Fruit fly (Drosophila melanogaster) whole organism, embryonic: ENCODE measurements around the gene Teh1.

Source experiments
- Asciz ChIP-seq: fragments of 200-800 bp; sonication (Bioruptor generic); optimal IDR thresholded peaks from 2 replicates; lab custom pipeline; 2017; ENCODE audit warnings: missing biosample characterization, mild to moderate bottlenecking, missing genetic modification characterization, missing genetic modification reagents
- Bgb ChIP-seq: fragments of 200-800 bp; sonication (Bioruptor generic); IDR thresholded peaks from 2 replicates; pipeline ENCODE4 v1.3.6; 2022; ENCODE audit warnings: missing biosample characterization, missing genetic modification characterization; ENCODE audit not compliant: partially characterized antibody
- CG10543 ChIP-seq: fragments of 200-800 bp; sonication (Bioruptor generic); optimal IDR thresholded peaks from 3 replicates; lab custom pipeline; 2017; ENCODE audit warnings: missing biosample characterization, mild to moderate bottlenecking, missing genetic modification characterization, moderate library complexity
- CG11696 ChIP-seq: fragments of 200-800 bp; sonication (Bioruptor generic); IDR thresholded peaks from 2 replicates; pipeline ENCODE4 v1.3.6; 2022; ENCODE audit warnings: missing biosample characterization, missing genetic modification characterization
- CG12391 ChIP-seq: fragments of 200-800 bp; sonication (Bioruptor generic); optimal IDR thresholded peaks from 3 replicates; lab custom pipeline; 2018; ENCODE audit warnings: missing biosample characterization, mild to moderate bottlenecking, missing genetic modification characterization, moderate library complexity
- CG15514 ChIP-seq: fragments of 200-800 bp; sonication (Bioruptor generic); optimal IDR thresholded peaks from 3 replicates; lab custom pipeline; 2017; ENCODE audit warnings: missing biosample characterization, missing genetic modification characterization, mild to moderate bottlenecking, moderate library complexity, missing genetic modification reagents
- CG16779 ChIP-seq: fragments of 200-800 bp; sonication (Bioruptor generic); IDR thresholded peaks from 2 replicates; pipeline ENCODE4 v1.3.6; 2022; ENCODE audit warnings: missing biosample characterization, missing genetic modification characterization
- CG2678 ChIP-seq: fragments of 200-800 bp; sonication (Bioruptor generic); optimal IDR thresholded peaks from 3 replicates; lab custom pipeline; 2019; ENCODE audit warnings: missing biosample characterization, mild to moderate bottlenecking, missing genetic modification characterization, moderate library complexity
- CG2712 ChIP-seq: fragments of 200-800 bp; optimal IDR thresholded peaks from 3 replicates; lab custom pipeline; 2019; ENCODE audit warnings: missing biosample characterization, mild to moderate bottlenecking, missing genetic modification characterization, moderate library complexity
- CG31441 ChIP-seq: fragments of 200-800 bp; sonication (Bioruptor generic); IDR thresholded peaks from 2 replicates; pipeline ENCODE4 v1.3.6; 2022; ENCODE audit warnings: missing biosample characterization, missing genetic modification characterization
- CG3847 ChIP-seq: fragments of 200-800 bp; sonication (Bioruptor generic); IDR thresholded peaks from 2 replicates; pipeline ENCODE4 v1.3.6; 2022; ENCODE audit warnings: missing biosample characterization, missing genetic modification characterization
- CG7556 ChIP-seq: fragments of 200-800 bp; sonication (Bioruptor generic); optimal IDR thresholded peaks from 2 replicates; lab custom pipeline; 2017; ENCODE audit warnings: missing biosample characterization, mild to moderate bottlenecking, missing genetic modification characterization
- CG8388 ChIP-seq: fragments of 200-800 bp; sonication (Bioruptor generic); optimal IDR thresholded peaks from 2 replicates; lab custom pipeline; 2019; ENCODE audit warnings: missing biosample characterization, mild to moderate bottlenecking, missing genetic modification characterization, moderate library complexity
- D19A ChIP-seq: fragments of 200-800 bp; optimal IDR thresholded peaks from 3 replicates; lab custom pipeline; 2019; ENCODE audit warnings: missing biosample characterization, mild to moderate bottlenecking, missing genetic modification characterization, moderate library complexity
- Dp ChIP-seq: fragments of 200-800 bp; sonication (Bioruptor generic); optimal IDR thresholded peaks from 2 replicates; lab custom pipeline; 2018; ENCODE audit warnings: missing biosample characterization, mild to moderate bottlenecking, missing genetic modification characterization, moderate library complexity
- Fer1 ChIP-seq: fragments of 200-800 bp; sonication (Bioruptor generic); optimal IDR thresholded peaks from 2 replicates; lab custom pipeline; 2017; ENCODE audit warnings: missing biosample characterization, mild to moderate bottlenecking, missing genetic modification characterization
- H2.0 ChIP-seq: fragments of 200-800 bp; sonication (Bioruptor generic); IDR thresholded peaks from 2 replicates; pipeline ENCODE4 v1.3.6; 2022; ENCODE audit warnings: missing biosample characterization, missing genetic modification characterization
- Hr51 ChIP-seq, 2 experiments: fragments of 200-800 bp; sonication (Bioruptor generic); optimal IDR thresholded peaks; 2 replicates in 1 of 2; 3 replicates in 1 of 2; lab custom pipeline; 2016 to 2018; ENCODE audit warnings: missing biosample characterization in 2 of 2, missing genetic modification characterization in 2 of 2, mild to moderate bottlenecking in 1 of 2, moderate library complexity in 1 of 2
- MTF-1 ChIP-seq: fragments of 200-800 bp; sonication (Bioruptor generic); optimal IDR thresholded peaks from 2 replicates; lab custom pipeline; 2018; ENCODE audit warnings: missing biosample characterization, mild to moderate bottlenecking, missing genetic modification characterization, borderline replicate concordance
- Max ChIP-seq: fragments of 200-800 bp; sonication (Bioruptor generic); optimal IDR thresholded peaks from 2 replicates; lab custom pipeline; 2016; ENCODE audit warnings: missing biosample characterization, mild to moderate bottlenecking, missing genetic modification characterization
- Meics ChIP-seq: fragments of 200-800 bp; sonication (Bioruptor generic); optimal IDR thresholded peaks from 2 replicates; lab custom pipeline; 2017; ENCODE audit warnings: missing biosample characterization, mild to moderate bottlenecking, missing genetic modification characterization
- Opbp ChIP-seq: fragments of 200-800 bp; sonication (Bioruptor generic); IDR thresholded peaks from 3 replicates; pipeline ENCODE4 v1.3.6; 2022; ENCODE audit warnings: missing biosample characterization, missing genetic modification characterization; ENCODE audit not compliant: partially characterized antibody
- PHDP ChIP-seq: fragments of 200-800 bp; sonication (Bioruptor generic); optimal IDR thresholded peaks from 3 replicates; lab custom pipeline; 2018; ENCODE audit warnings: missing biosample characterization, mild to moderate bottlenecking, missing genetic modification characterization, moderate library complexity
- Pdp1 ChIP-seq, 2 experiments: fragments of 200-800 bp; sonication (Bioruptor generic); optimal IDR thresholded peaks; 3 replicates each; lab custom pipeline; 2016; ENCODE audit warnings: missing biosample characterization in 2 of 2, missing genetic modification characterization in 2 of 2, mild to moderate bottlenecking in 1 of 2, moderate library complexity in 1 of 2
- Ptx1 ChIP-seq: fragments of 200-800 bp; sonication (Bioruptor generic); IDR thresholded peaks from 2 replicates; pipeline ENCODE4 v1.3.6; 2022; ENCODE audit warnings: missing biosample characterization, missing genetic modification characterization
- Tbp ChIP-seq: fragments of >200 bp; optimal IDR thresholded peaks from 2 replicates; lab custom pipeline; 2018; ENCODE audit warnings: missing biosample characterization, missing genetic modification characterization
- ash1 ChIP-seq: fragments of 200-800 bp; sonication (Bioruptor generic); optimal IDR thresholded peaks from 2 replicates; lab custom pipeline; 2018; ENCODE audit warnings: missing biosample characterization, mild to moderate bottlenecking, missing genetic modification characterization
- ato ChIP-seq: fragments of 200-800 bp; sonication (Bioruptor generic); IDR thresholded peaks from 2 replicates; pipeline ENCODE4 v1.3.6; 2022; ENCODE audit warnings: missing biosample characterization, missing genetic modification characterization; ENCODE audit not compliant: partially characterized antibody
- bab2 ChIP-seq: fragments of 200-800 bp; sonication (Bioruptor generic); optimal IDR thresholded peaks from 2 replicates; lab custom pipeline; 2016; ENCODE audit warnings: missing biosample characterization, missing genetic modification characterization
- bigmax ChIP-seq: fragments of 200-800 bp; sonication (Bioruptor generic); optimal IDR thresholded peaks from 2 replicates; lab custom pipeline; 2018; ENCODE audit warnings: missing biosample characterization, mild to moderate bottlenecking, missing genetic modification characterization
- bsh ChIP-seq, 2 experiments: fragments of 200-800 bp; sonication (Bioruptor generic); optimal IDR thresholded peaks; 2 replicates each; lab custom pipeline; 2017 to 2018; ENCODE audit warnings: mild to moderate bottlenecking in 2 of 2, missing biosample characterization in 2 of 2, missing genetic modification characterization in 2 of 2, moderate library complexity in 1 of 2
- chif ChIP-seq, 2 experiments: fragments of 200-800 bp; sonication (Bioruptor generic); optimal IDR thresholded peaks; 3 replicates each; lab custom pipeline; 2016; ENCODE audit warnings: missing biosample characterization in 2 of 2, missing genetic modification characterization in 2 of 2
- chinmo ChIP-seq: fragments of 200-800 bp; sonication (Bioruptor generic); IDR thresholded peaks from 4 replicates; pipeline ENCODE4 v1.3.6; 2022; ENCODE audit warnings: missing biosample characterization, missing genetic modification characterization; ENCODE audit not compliant: partially characterized antibody
- dmrt11E ChIP-seq: fragments of 200-800 bp; sonication (Bioruptor generic); optimal IDR thresholded peaks from 3 replicates; lab custom pipeline; 2018; ENCODE audit warnings: missing biosample characterization, mild to moderate bottlenecking, missing genetic modification characterization, moderate library complexity
- en ChIP-seq: fragments of 200-800 bp; sonication (Bioruptor generic); optimal IDR thresholded peaks from 2 replicates; lab custom pipeline; 2016; ENCODE audit warnings: missing biosample characterization, missing genetic modification characterization
- grau ChIP-seq: fragments of 200-800 bp; optimal IDR thresholded peaks from 3 replicates; lab custom pipeline; 2019; ENCODE audit warnings: missing biosample characterization, mild to moderate bottlenecking, missing genetic modification characterization, moderate library complexity
- gsb-n ChIP-seq: fragments of 200-800 bp; sonication (Bioruptor generic); optimal IDR thresholded peaks from 3 replicates; lab custom pipeline; 2018; ENCODE audit warnings: missing biosample characterization, mild to moderate bottlenecking, missing genetic modification characterization
- jumu ChIP-seq: fragments of 200-800 bp; sonication (Bioruptor generic); optimal IDR thresholded peaks from 3 replicates; lab custom pipeline; 2016; ENCODE audit warnings: missing biosample characterization, missing genetic modification characterization
- phol ChIP-seq: fragments of 200-800 bp; sonication (Bioruptor generic); optimal IDR thresholded peaks from 3 replicates; lab custom pipeline; 2018; ENCODE audit warnings: missing biosample characterization, mild to moderate bottlenecking, missing genetic modification characterization, moderate library complexity
- prd ChIP-seq, 3 experiments: fragments of >200 bp in 2 of 3; fragments of 200-800 bp in 1 of 3; sonication (Bioruptor generic) in 1 of 3; optimal IDR thresholded peaks in 2 of 3; IDR thresholded peaks in 1 of 3; 2 replicates in 2 of 3; 3 replicates in 1 of 3; pipeline versions ENCODE4 v1.3.6 to Lab custom; 2017 to 2022; ENCODE audit warnings: missing biosample characterization in 1 of 3, missing genetic modification characterization in 1 of 3
- pzg ChIP-seq: fragments of 200-800 bp; sonication (Bioruptor generic); optimal IDR thresholded peaks from 3 replicates; lab custom pipeline; 2018; ENCODE audit warnings: missing biosample characterization, mild to moderate bottlenecking, missing genetic modification characterization, moderate library complexity
- row ChIP-seq: fragments of 200-800 bp; sonication (Bioruptor generic); IDR thresholded peaks from 3 replicates; pipeline ENCODE4 v1.3.6; 2022; ENCODE audit warnings: missing biosample characterization, missing genetic modification characterization
- schlank ChIP-seq: fragments of 200-800 bp; sonication (Bioruptor generic); optimal IDR thresholded peaks from 2 replicates; lab custom pipeline; 2018; ENCODE audit warnings: missing biosample characterization, mild to moderate bottlenecking, missing genetic modification characterization
- tna ChIP-seq: fragments of 200-800 bp; sonication (Bioruptor generic); IDR thresholded peaks from 2 replicates; pipeline ENCODE4 v1.3.6; 2022; ENCODE audit warnings: missing biosample characterization, missing genetic modification characterization; ENCODE audit not compliant: partially characterized antibody
- twi ChIP-seq: fragments of 200-800 bp; optimal IDR thresholded peaks from 2 replicates; lab custom pipeline; 2019; ENCODE audit warnings: missing biosample characterization, mild to moderate bottlenecking, missing genetic modification characterization, moderate library complexity
- unpg ChIP-seq: fragments of 200-800 bp; sonication (Bioruptor generic); optimal IDR thresholded peaks from 3 replicates; lab custom pipeline; 2018; ENCODE audit warnings: missing biosample characterization, mild to moderate bottlenecking, missing genetic modification characterization, moderate library complexity
- vvl ChIP-seq: fragments of 200-800 bp; sonication (Bioruptor generic); IDR thresholded peaks from 2 replicates; pipeline ENCODE4 v1.3.6; 2022; ENCODE audit warnings: missing biosample characterization, missing genetic modification characterization

The Teh1 gene

DNA sequence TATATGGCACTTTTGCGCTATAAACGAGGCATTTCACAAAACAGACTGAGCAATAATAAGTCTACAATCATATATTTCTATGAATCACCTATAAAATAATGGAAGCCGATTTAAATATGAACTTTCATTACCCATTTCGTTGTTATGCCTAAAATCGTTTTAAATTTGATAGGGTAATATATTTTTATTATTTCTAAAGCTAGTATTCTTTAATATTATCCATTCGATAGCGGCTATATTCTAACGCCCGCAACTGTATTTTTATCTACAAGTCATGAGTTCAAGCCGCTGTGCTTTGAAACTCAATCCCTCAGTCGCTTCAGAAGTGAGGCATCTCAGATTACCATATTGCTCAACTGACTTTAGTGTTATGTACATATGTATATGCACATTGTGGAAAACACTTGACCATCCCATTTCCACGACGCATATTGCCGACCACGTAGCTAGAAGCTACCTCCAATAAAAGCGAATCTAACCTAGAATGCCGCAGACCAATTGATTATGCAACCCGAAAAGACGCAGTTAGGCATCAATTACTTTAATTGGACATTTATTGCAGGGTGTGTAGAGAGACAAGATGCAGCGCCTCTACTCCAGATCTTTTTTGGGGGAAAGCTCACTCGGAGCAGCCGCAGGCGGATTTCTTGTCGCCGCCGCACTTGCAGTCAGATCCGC is 84.5 kb downstream of the Teh1 start (continued):
- TF ChIP-seq bsh (GFP tag; optimal IDR thresholded peaks at IDR 0.05; lab: Kevin White, UChicago) (peak in 1 of 2 experiments; percentile 33), chinmo (GFP tag; lab: Robert Waterston, UW) (no peak), Bgb (GFP tag; lab: Robert Waterston, UW) (peak; percentile 21; the same call in 1 of the 2 replicates), Pdp1 (GFP tag; optimal IDR thresholded peaks at IDR 0.05; lab: Kevin White, UChicago) (peak in 1 of 2 experiments; percentile 95), CG7556 (peak; percentile 45), PHDP (tag; lab: Kevin White, UChicago) (peak; percentile 26), unpg (GFP tag; lab: Kevin White, UChicago) (peak; percentile 47), Hr51 (GFP tag; optimal IDR thresholded peaks at IDR 0.05; lab: Kevin White, UChicago) (peak in 1 of 2 experiments; percentile 36), gsb-n (tag; lab: Kevin White, UChicago) (peak; percentile 14), H2.0 (no peak), dmrt11E (tag; lab: Kevin White, UChicago) (peak; percentile 2), Opbp (GFP tag; lab: Robert Waterston, UW) (no peak), CG16779 (GFP tag; lab: Robert Waterston, UW) (no peak), bigmax (GFP tag; lab: Kevin White, UChicago) (peak; percentile 66), Tbp (GFP tag; lab: Kevin White, UChicago) (no peak), bab2 (GFP tag; lab: Kevin White, UChicago) (no peak), vvl (GFP tag; lab: Robert Waterston, UW) (0 out of 2 replicates have a peak, but pooled peaks have one; percentile 8), ash1 (GFP tag; lab: Kevin White, UChicago) (no peak), en (GFP tag; lab: Kevin White, UChicago) (no peak), CG8388 (GFP tag; lab: Kevin White, UChicago) (peak; percentile 50), Asciz (GFP tag; lab: Kevin White, UChicago) (no peak), tna (GFP tag; lab: Robert Waterston, UW) (no peak), CG10543 (GFP tag; lab: Kevin White, UChicago) (no peak), MTF-1 (GFP tag; lab: Kevin White, UChicago) (peak; percentile 49), CG15514 (GFP tag; lab: Kevin White, UChicago) (no peak), Max (GFP tag; lab: Kevin White, UChicago) (no peak), CG12391 (peak; percentile 16), Ptx1 (peak; percentile 16; the same call in 1 of the 2 replicates), jumu (GFP tag; lab: Kevin White, UChicago) (no peak), prd (optimal IDR thresholded peaks at IDR 0.05; lab: Kevin White, UChicago) (no peak), prd (GFP tag; IDR thresholded peaks at IDR 0.05; lab: Robert Waterston, UW) (0 out of 3 replicates have a peak, but pooled peaks have one; percentile 17), CG2678 (tag; lab: Kevin White, UChicago) (peak; percentile 25), Fer1 (peak; percentile 2), CG3847 (GFP tag; lab: Robert Waterston, UW) (no peak), CG11696 (GFP tag; lab: Robert Waterston, UW) (peak; percentile 79), CG2712 (tag; lab: Kevin White, UChicago) (peak; percentile 35), Dp (GFP tag; lab: Kevin White, UChicago) (no peak), pzg (GFP tag; lab: Kevin White, UChicago) (no peak), CG31441 (GFP tag; lab: Robert Waterston, UW) (peak; percentile 39; the same call in 1 of the 2 replicates), phol (tag; lab: Kevin White, UChicago) (peak; percentile 16), grau (peak; percentile 15), D19A (tag; lab: Kevin White, UChicago) (peak; percentile 1), row (GFP tag; lab: Robert Waterston, UW) (peak; percentile 41; the same call in 1 of the 3 replicates), twi (tag; lab: Kevin White, UChicago) (no peak), chif (GFP tag; optimal IDR thresholded peaks at IDR 0.05; lab: Kevin White, UChicago) (no peak), ato (no peak), Meics (no peak), schlank (no peak)
